Fruit fly (Drosophila melanogaster) whole organism: ENCODE data around the gene br.

ENCODE experiments used
- CG8478 ChIP-seq: fragments of >200 bp; optimal IDR thresholded peaks from 2 replicates; lab custom pipeline; 2018; ENCODE audit warnings: inconsistent platforms
- Dll ChIP-seq: fragments of >200 bp; optimal IDR thresholded peaks from 2 replicates; lab custom pipeline; 2017
- EcR ChIP-seq, 2 experiments: fragments of >200 bp; optimal IDR thresholded peaks; 2 replicates each; lab custom pipeline; 2017; ENCODE audit warnings: missing biosample characterization in 2 of 2, missing genetic modification characterization in 2 of 2, missing genetic modification reagents in 2 of 2
- pan ChIP-seq: fragments of >200 bp; optimal IDR thresholded peaks from 2 replicates; lab custom pipeline; 2017
- psq ChIP-seq: fragments of >200 bp; optimal IDR thresholded peaks from 2 replicates; lab custom pipeline; 2017
- usp ChIP-seq: fragments of >200 bp; optimal IDR thresholded peaks from 2 replicates; lab custom pipeline; 2017; ENCODE audit warnings: missing biosample characterization, missing genetic modification characterization, mixed read lengths

The br gene

dm6 chrX:1574832-1575231 lies at the start of gene br:
TSS of gene br (plus strand) at chrX:1575132.
- no peak for TF ChIP-seq EcR (GFP tag; optimal IDR thresholded peaks at IDR 0.05; lab: Kevin White, UChicago)
- no peak for TF ChIP-seq CG8478 (lab: Kevin White, UChicago)
- TF ChIP-seq usp (GFP tag; lab: Kevin White, UChicago) = no peak
- no peak for TF ChIP-seq psq (lab: Kevin White, UChicago)
- TF ChIP-seq Dll (lab: Kevin White, UChicago) = no peak
- no peak for TF ChIP-seq pan (lab: Kevin White, UChicago)

DNA sequence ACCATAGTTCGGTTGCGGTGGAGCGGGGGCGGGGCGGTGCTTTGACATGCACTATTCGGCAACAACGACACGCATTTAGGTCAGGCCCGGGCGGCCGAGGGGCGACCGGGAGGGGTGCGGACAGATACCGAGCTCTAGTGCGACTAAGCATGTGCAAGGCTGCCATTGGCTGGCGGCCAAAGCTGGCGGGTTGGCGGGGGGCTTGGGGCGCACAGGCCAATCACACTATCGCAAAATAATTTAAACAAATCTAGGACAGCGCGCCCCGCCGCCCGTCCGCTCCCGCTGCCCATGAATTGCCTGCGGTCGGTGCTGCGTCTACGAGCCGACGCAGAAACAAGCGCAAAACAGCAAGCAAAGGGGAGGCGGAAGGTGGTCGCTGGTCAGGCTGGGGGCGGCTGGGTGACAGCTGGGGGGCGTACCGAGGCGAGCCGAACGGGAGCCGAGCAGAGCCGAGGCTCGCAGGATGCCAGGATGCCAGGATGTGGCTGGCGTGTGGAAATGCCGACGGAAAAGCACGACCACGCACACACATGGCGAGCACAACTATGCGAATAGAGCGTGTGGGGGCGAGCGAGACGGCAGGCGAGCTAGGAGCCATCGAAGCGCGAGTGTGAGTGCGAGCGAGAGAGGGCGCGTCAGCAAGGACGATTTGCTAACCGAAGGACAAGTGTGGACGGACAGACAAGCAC lies 39.6 kb upstream of the br start:
- TF ChIP-seq psq (lab: Kevin White, UChicago) (no peak), pan (lab: Kevin White, UChicago) (no peak), EcR (GFP tag; optimal IDR thresholded peaks at IDR 0.05; lab: Kevin White, UChicago) (no peak), usp (GFP tag; lab: Kevin White, UChicago) (no peak), CG8478 (lab: Kevin White, UChicago) (no peak), Dll (lab: Kevin White, UChicago) (no peak)

DNA sequence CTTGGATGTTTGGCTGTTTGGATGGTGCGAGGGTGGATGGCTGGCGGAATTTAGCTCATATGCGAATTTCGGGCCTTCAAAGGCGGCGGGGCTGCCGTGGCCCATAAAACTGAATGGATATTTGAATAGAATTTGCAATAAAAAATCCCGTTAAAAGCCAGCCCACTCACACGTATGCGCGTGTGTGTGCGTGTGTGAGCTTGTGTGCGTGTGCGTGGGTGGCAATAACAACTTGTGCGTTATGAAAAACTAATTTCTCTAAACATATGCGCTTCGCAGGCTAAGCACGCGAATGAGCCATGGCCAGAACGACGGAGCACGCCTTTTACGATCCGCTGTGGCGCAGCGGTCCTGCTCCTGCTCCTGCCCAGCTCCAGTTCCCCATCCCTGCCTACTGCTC lies 36.3 kb upstream of the br start:
- TF ChIP-seq CG8478 (lab: Kevin White, UChicago) (no peak), usp (GFP tag; lab: Kevin White, UChicago) (no peak), pan (lab: Kevin White, UChicago) (no peak), Dll (lab: Kevin White, UChicago) (no peak), EcR (GFP tag; optimal IDR thresholded peaks at IDR 0.05; lab: Kevin White, UChicago) (no peak), psq (lab: Kevin White, UChicago) (no peak)

DNA sequence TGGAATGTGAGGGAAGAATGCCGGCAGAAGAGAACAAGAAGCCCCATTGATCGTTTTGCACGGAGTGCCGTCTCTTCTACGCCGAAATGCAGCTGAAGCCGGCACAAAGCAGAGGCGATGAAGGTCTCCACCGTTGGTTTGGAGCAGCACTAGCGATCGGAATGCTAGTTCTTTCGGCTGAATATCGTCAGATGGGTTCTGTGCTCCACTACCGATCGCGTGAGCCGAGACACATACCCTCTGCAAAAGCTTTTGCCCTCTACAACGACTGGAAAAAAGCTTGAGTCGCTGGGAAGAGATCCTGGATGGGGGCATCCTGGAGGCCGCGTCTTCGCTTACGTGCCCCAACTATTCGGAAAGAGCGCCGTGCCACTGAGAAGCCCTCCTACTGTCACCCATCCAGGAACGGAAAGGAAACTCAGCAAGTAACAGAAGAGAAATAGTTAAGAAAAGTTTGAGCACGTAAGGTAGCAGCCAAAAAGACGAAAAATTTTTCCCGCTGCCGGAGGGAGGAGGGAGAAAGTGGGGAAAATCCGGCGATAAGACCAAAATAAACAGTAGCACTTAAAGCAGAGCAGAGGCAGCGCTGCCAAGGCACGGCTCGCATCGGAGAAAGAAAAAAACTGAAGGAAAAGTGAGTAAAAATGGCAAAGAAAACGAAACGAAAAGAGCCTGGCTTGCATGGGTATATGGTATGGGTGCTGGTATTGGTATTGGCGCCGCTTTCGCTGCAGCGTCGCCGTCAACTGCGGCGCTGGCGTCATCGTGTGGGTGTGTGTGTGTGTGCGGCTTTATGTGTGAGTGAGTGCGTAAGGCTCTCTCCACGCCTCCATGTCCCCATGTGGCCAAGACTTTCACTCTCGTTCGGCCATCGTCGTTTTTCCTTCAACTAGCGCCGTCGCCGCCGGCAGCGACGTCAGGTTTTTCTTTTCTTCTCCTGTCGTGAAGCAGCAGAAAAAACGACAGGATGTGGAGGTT lies 14.6 kb upstream of the br start:
- TF ChIP-seq pan (lab: Kevin White, UChicago) = no peak

dm6 chrX:1562079-1562727 lies 12.7 kb upstream of the br start:
- TF ChIP-seq psq (lab: Kevin White, UChicago) = no peak
- TF ChIP-seq CG8478 (lab: Kevin White, UChicago) = no peak

dm6 chrX:1565915-1566314 lies 9.0 kb upstream of the br start:
- TF ChIP-seq EcR (GFP tag; optimal IDR thresholded peaks at IDR 0.05; lab: Kevin White, UChicago) (peak in 1 of 2 experiments; percentile 22), psq (lab: Kevin White, UChicago) (no peak)

dm6 chrX:1566549-1567174 lies 8.3 kb upstream of the br start:
- TF ChIP-seq CG8478 (lab: Kevin White, UChicago) = no peak
- TF ChIP-seq psq (lab: Kevin White, UChicago) = no peak
- no peak for TF ChIP-seq EcR (GFP tag; optimal IDR thresholded peaks at IDR 0.05; lab: Kevin White, UChicago)
- no peak for TF ChIP-seq pan (lab: Kevin White, UChicago)

DNA sequence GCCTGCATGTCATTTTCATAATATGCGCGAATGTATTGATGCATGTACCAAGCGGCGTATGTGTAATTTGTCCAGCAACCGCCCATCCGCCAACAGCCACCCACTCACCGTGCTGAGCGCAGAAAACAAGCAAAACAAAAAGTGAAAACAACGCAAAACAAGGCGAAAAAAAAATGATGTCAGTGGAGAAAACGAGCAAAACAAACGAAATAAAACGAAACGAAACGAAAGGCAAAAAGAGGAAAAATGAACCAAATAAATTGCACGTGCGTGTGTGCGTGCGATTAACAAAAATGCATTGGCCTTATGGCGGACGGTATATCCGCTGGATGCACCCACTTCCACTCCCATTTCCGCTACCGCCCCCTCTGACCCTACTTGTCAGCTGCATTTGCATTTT lies 4.6 kb upstream of the br start:
- no peak for TF ChIP-seq pan (lab: Kevin White, UChicago)
- no peak for TF ChIP-seq Dll (lab: Kevin White, UChicago)
- no peak for TF ChIP-seq EcR (GFP tag; optimal IDR thresholded peaks at IDR 0.05; lab: Kevin White, UChicago)
- TF ChIP-seq CG8478 (lab: Kevin White, UChicago) = no peak
- TF ChIP-seq usp (GFP tag; lab: Kevin White, UChicago) = no peak

DNA sequence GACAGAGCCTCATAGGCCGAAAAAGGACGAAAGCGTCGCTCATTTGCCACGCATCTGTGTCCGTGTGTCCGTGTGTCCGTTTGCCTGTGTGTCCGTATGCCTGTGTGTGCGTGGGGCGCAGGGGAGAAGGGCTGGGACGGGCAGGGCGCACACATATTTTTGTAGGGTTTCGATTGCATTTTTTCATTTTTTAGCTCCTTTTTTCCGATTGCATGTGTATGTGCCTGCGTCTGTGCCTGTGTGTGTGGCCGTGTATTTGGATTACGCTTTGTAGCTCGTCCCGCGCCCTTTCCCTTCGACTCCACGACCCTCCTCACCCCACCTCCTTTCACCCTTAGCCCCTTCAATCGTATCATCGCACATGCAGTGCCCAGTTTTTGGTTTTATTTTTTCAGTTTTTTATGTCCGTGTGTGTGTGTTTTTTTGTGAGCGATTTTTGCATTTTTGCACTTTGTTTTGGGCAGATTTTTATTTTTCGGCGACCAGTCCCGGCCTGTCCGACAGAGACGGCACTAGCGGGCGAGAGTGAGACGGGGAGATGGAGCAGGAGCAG lies 755 bp upstream of the br start:
- TF ChIP-seq CG8478 (lab: Kevin White, UChicago) = no peak
- peak; percentile 46 for TF ChIP-seq Dll (lab: Kevin White, UChicago)

dm6 chrX:1577120-1577519 lies 2.2 kb downstream of the br start:
- peak in 1 of 2 experiments; percentile 21 for TF ChIP-seq EcR (GFP tag; optimal IDR thresholded peaks at IDR 0.05; lab: Kevin White, UChicago)
- TF ChIP-seq psq (lab: Kevin White, UChicago) = no peak
- TF ChIP-seq pan (lab: Kevin White, UChicago) = no peak
- TF ChIP-seq Dll (lab: Kevin White, UChicago) = no peak

DNA sequence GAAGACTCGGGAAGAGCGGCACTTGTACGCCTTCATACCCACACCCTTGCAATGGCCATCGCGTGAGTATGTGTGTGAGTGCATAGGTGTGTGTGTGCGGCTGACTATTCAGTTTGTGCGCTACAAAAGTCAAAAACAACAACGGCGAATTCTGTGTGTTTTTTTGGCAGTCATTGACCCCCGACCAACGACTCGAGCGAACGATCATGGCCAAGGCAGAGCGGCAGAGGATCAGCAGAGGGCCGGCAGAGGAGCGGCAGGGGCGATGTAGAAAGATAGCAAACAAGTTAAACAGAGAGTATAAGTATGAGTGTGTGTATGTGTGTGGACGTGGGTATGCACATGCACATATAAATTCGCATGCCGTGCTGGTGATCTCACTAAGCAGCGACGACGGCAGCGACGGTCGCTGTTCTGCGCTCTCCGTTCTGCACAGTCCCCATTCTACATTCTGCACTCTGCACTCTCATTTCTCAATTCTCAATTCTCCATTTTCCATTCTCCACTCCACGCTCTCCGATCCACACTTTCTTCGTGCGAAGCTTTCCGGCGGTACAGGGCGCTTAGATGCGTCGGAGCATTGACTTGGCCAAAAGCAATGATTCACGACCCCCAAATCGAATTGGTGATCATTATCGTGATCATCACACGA lies 3.4 kb downstream of the br start:
- TF ChIP-seq CG8478 (lab: Kevin White, UChicago) = no peak
- TF ChIP-seq usp (GFP tag; lab: Kevin White, UChicago) = no peak
- no peak for TF ChIP-seq psq (lab: Kevin White, UChicago)
- peak; percentile 68 to 89 for TF ChIP-seq EcR (GFP tag; optimal IDR thresholded peaks at IDR 0.05; lab: Kevin White, UChicago)
- no peak for TF ChIP-seq pan (lab: Kevin White, UChicago)
- no peak for TF ChIP-seq Dll (lab: Kevin White, UChicago)
